Worm (Caenorhabditis elegans) whole organism, young adult: Measurements from ENCODE around the gene rho-1.

ENCODE experiments used
- B0019.2 ChIP-seq: fragments of 200-800 bp; sonication (Bioruptor generic); conservative IDR thresholded peaks from 2 replicates; pipeline ENCODE4 v1.3.6; 2022; ENCODE audit warnings: missing genetic modification reagents, missing genetic modification characterization, missing compliant biosample characterization
- K12H6.12 ChIP-seq: fragments of 200-800 bp; sonication (Bioruptor generic); optimal IDR thresholded peaks from 2 replicates; lab custom pipeline; 2018; ENCODE audit warnings: mild to moderate bottlenecking, missing genetic modification characterization, missing compliant biosample characterization
- T26A5.8 ChIP-seq: sonication (generic microtip); optimal IDR thresholded peaks from 2 replicates; lab custom pipeline; 2016; ENCODE audit warnings: missing genetic modification characterization, missing compliant biosample characterization
- ZK185.1 ChIP-seq: sonication (generic microtip); optimal IDR thresholded peaks from 2 replicates; lab custom pipeline; 2016; ENCODE audit warnings: mild to moderate bottlenecking, missing genetic modification characterization, missing compliant biosample characterization; ENCODE audit not compliant: poor library complexity, severe bottlenecking
- attf-5 ChIP-seq: fragments of 200-800 bp; sonication (Bioruptor generic); optimal IDR thresholded peaks from 2 replicates; lab custom pipeline; 2018; ENCODE audit warnings: mild to moderate bottlenecking, missing genetic modification characterization, missing compliant biosample characterization
- ceh-40 ChIP-seq: fragments of 200-800 bp; sonication (Bioruptor generic); IDR thresholded peaks from 2 replicates; pipeline ENCODE4 v1.3.6; 2022; ENCODE audit warnings: missing genetic modification characterization, missing compliant biosample characterization
- pha-4 ChIP-seq: fragments of 150-350 bp; sonication (generic microtip); optimal IDR thresholded peaks from 2 replicates; lab custom pipeline; 2014; ENCODE audit warnings: missing biosample characterization, missing genetic modification reagents, missing genetic modification characterization
- ztf-18 ChIP-seq: sonication (generic microtip); optimal IDR thresholded peaks from 2 replicates; lab custom pipeline; 2016; ENCODE audit warnings: missing genotype, mild to moderate bottlenecking, missing genetic modification characterization, missing compliant biosample characterization
- ztf-3 ChIP-seq: fragments of 200-800 bp; sonication (Bioruptor generic); optimal IDR thresholded peaks from 2 replicates; lab custom pipeline; 2018; ENCODE audit warnings: mild to moderate bottlenecking, missing genetic modification characterization, missing compliant biosample characterization

- TF ChIP-seq pha-4 (tag; lab: Kevin White, UChicago) (no peak), ZK185.1 (tag; lab: Kevin White, UChicago) (peak; percentile 47), K12H6.12 (peak; percentile 33), B0019.2 (GFP tag; lab: Robert Waterston, UW) (0 out of 2 replicates have a peak, but pooled peaks have one; percentile 39), ztf-3 (GFP tag; lab: Kevin White, UChicago) (no peak), ceh-40 (GFP tag; lab: Robert Waterston, UW) (0 out of 2 replicates have a peak, but pooled peaks have one; percentile 59), attf-5 (GFP tag; lab: Kevin White, UChicago) (peak; percentile 69), ztf-18 (peak; percentile 75), T26A5.8 (tag; lab: Kevin White, UChicago) (peak; percentile 86)
Observed at ce11 chrIV:16503590-16504217, 14.9 kb upstream of the rho-1 start.
